Worm (Caenorhabditis elegans) whole organism, early embryonic: ENCODE results near the gene srv-6.

Experiments
- B0310.2 ChIP-seq: sonication (generic microtip); optimal IDR thresholded peaks from 2 replicates; lab custom pipeline; 2016; ENCODE audit warnings: mild to moderate bottlenecking, missing genetic modification characterization, missing compliant biosample characterization
- F13C5.2 ChIP-seq: sonication (generic microtip); optimal IDR thresholded peaks from 2 replicates; lab custom pipeline; 2017; ENCODE audit warnings: mild to moderate bottlenecking, missing genetic modification characterization, inconsistent platforms, missing compliant biosample characterization
- aly-1 ChIP-seq: sonication (generic microtip); optimal IDR thresholded peaks from 2 replicates; lab custom pipeline; 2016; ENCODE audit warnings: missing genetic modification characterization, missing compliant biosample characterization
- ama-1 ChIP-seq: fragments of 150-350 bp; optimal IDR thresholded peaks from 2 replicates; lab custom pipeline; 2014
- ceh-13 ChIP-seq: fragments of 200-800 bp; sonication (Bioruptor generic); optimal IDR thresholded peaks from 2 replicates; lab custom pipeline; 2018; ENCODE audit warnings: mild to moderate bottlenecking, missing genetic modification characterization, missing compliant biosample characterization
- ceh-36 ChIP-seq: sonication (generic microtip); optimal IDR thresholded peaks from 2 replicates; lab custom pipeline; 2016; ENCODE audit warnings: missing genetic modification characterization, inconsistent platforms, missing compliant biosample characterization
- ets-7 ChIP-seq: sonication (generic microtip); optimal IDR thresholded peaks from 2 replicates; lab custom pipeline; 2016; ENCODE audit warnings: missing genotype, missing genetic modification characterization, missing compliant biosample characterization
- flt-1 ChIP-seq: fragments of 200-800 bp; sonication (Bioruptor generic); IDR thresholded peaks from 2 replicates; pipeline ENCODE4 v1.3.6; 2022; ENCODE audit warnings: missing genetic modification characterization, missing compliant biosample characterization
- hmbx-1 ChIP-seq: sonication (generic microtip); optimal IDR thresholded peaks from 2 replicates; lab custom pipeline; 2016; ENCODE audit warnings: mild to moderate bottlenecking, missing genetic modification characterization, missing compliant biosample characterization
- hmg-4 ChIP-seq: fragments of 200-800 bp; sonication (Bioruptor generic); optimal IDR thresholded peaks from 2 replicates; lab custom pipeline; 2018; ENCODE audit warnings: mild to moderate bottlenecking, missing genetic modification characterization, missing compliant biosample characterization
- hnd-1 ChIP-seq: sonication (generic microtip); optimal IDR thresholded peaks from 2 replicates; lab custom pipeline; 2016; ENCODE audit warnings: missing genetic modification characterization, missing compliant biosample characterization
- pes-1 ChIP-seq: fragments of 200-800 bp; sonication (Bioruptor generic); IDR thresholded peaks from 2 replicates; pipeline ENCODE4 v1.3.6; 2022; ENCODE audit warnings: missing genetic modification reagents, missing genetic modification characterization, missing compliant biosample characterization
- scrt-1 ChIP-seq: fragments of 200-800 bp; sonication (Bioruptor generic); IDR thresholded peaks from 2 replicates; pipeline ENCODE4 v1.3.6; 2022; ENCODE audit warnings: missing genetic modification characterization, missing compliant biosample characterization
- sea-1 ChIP-seq: fragments of 200-800 bp; sonication (Bioruptor generic); conservative IDR thresholded peaks from 2 replicates; pipeline ENCODE4 v1.3.6; 2022; ENCODE audit warnings: missing genetic modification characterization, missing compliant biosample characterization
- tbx-11 ChIP-seq: fragments of 200-800 bp; sonication (Bioruptor generic); IDR thresholded peaks from 2 replicates; pipeline ENCODE4 v1.3.6; 2022; ENCODE audit warnings: missing genetic modification characterization, missing compliant biosample characterization
- tbx-37 ChIP-seq: fragments of 200-800 bp; sonication (Bioruptor generic); conservative IDR thresholded peaks from 2 replicates; pipeline ENCODE4 v1.3.6; 2022; ENCODE audit warnings: missing genetic modification reagents, missing genetic modification characterization, missing compliant biosample characterization
- tra-4 ChIP-seq: sonication (generic microtip); optimal IDR thresholded peaks from 2 replicates; lab custom pipeline; 2017; ENCODE audit warnings: missing genetic modification characterization, missing compliant biosample characterization

Gene srv-6

DNA sequence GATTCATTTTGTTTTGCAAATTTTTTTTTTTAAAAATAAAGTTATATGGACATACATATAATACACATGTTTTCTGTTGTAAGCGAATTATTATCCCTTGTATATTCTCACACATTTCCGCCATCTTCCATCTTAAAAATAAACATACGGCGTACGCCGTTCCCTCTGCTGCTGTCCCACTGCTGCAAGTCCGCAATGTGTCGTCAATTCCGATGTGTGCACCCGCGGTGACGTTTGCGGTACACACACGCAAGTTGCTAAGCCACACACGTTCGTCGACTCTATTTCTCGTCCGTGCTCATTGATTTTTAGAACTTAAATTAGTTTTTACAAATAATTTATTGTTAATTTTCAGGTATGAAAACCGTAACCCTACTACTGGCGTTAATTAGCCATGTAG lies 3.4 kb downstream of the srv-6 start, which contains the start of gene C52B9.4:
TSS of gene C52B9.4 (plus strand) at position 356 of the 400 bp plus-strand sequence.
- peak; percentile 21 for TF ChIP-seq F13C5.2
- no peak for TF ChIP-seq hmbx-1
- no peak for TF ChIP-seq tra-4 (tag; lab: Kevin White, UChicago)

DNA sequence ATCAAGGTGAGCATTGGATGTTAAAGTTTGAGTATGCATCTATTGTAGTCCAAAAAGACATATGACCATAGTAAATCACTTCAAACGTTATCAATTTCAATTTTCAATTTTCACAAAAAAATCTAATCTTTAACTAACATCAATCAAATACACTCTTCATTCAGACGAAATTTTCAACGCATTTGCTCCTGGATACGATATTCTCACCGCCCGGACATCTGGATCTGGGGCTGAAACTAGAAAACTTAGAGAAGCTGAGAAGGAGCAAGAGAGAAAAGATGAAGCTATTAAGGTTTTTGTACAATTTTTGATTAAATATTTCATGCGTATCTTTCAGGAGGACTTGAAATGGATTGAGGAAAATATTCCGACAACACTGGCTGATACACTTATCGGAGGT lies 7.0 kb downstream of the srv-6 start:
- TF ChIP-seq hmg-4 (GFP tag; lab: Kevin White, UChicago) (no peak), tbx-11 (no peak), hnd-1 (no peak), pes-1 (GFP tag; lab: Robert Waterston, UW) (no peak), ama-1 (lab: Kevin White, UChicago) (no peak), tra-4 (tag; lab: Kevin White, UChicago) (no peak)

DNA sequence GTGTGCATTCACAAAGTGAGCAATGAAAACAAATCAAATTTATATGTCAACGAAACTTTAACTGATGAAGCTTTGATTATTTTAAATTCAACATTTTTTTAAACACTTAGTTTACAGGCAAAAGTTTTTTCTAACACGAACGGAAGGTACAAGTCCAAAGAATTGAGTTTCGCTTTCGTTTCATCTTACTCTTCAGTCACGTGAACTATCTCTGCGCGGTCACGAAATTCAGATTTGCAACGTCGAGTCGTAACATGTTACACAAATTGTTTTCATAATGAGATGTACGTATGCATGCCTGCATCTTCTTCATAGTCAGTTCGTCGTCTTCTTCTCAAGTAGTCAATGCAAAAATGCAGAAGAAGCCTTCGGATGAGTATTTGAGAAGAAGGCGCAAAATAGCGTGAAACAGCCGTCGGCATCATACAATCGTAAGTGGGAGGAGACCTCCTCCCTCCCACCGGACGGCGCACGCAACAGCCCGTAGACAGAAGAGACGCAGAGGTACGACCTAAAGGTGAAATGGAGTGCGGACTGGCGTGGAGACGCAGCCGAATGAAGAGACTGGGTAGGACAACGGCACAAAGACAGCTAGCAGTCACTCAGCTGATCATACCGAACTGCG lies 8.5 kb downstream of the srv-6 start, which contains the start of gene coel-1:
TSS of gene coel-1 (plus strand) at position 381 of the 625 bp plus-strand sequence.
- TF ChIP-seq aly-1 (tag; lab: Kevin White, UChicago) (peak; percentile 4), hmg-4 (GFP tag; lab: Kevin White, UChicago) (peak; percentile 77), ceh-13 (no peak), flt-1 (GFP tag; lab: Robert Waterston, UW) (no peak)

ce11 chrX:4266178-4266931 lies 9.5 kb downstream of the srv-6 start:
- TF ChIP-seq scrt-1: no peak
- no peak for TF ChIP-seq hmbx-1
- TF ChIP-seq tbx-37 (GFP tag; lab: Robert Waterston, UW): no peak
- TF ChIP-seq flt-1 (GFP tag; lab: Robert Waterston, UW): no peak
- no peak for TF ChIP-seq ceh-36 (tag; lab: Kevin White, UChicago)
- no peak for TF ChIP-seq tbx-11
- no peak for TF ChIP-seq ets-7 (tag; lab: Kevin White, UChicago)
- TF ChIP-seq hnd-1: no peak
- no peak for TF ChIP-seq hmg-4 (GFP tag; lab: Kevin White, UChicago)
- TF ChIP-seq F13C5.2: no peak
- no peak for TF ChIP-seq ceh-13
- TF ChIP-seq aly-1 (tag; lab: Kevin White, UChicago): no peak

- TF ChIP-seq ceh-13 (no peak), B0310.2 (tag; lab: Kevin White, UChicago) (no peak), ceh-36 (tag; lab: Kevin White, UChicago) (no peak), ama-1 (lab: Kevin White, UChicago) (no peak), hmbx-1 (no peak), tra-4 (tag; lab: Kevin White, UChicago) (no peak)
Observed at ce11 chrX:4268396-4268795, 11.5 kb downstream of the srv-6 start.

- TF ChIP-seq flt-1 (GFP tag; lab: Robert Waterston, UW) (no peak), ceh-13 (no peak), tbx-11 (no peak), F13C5.2 (no peak), B0310.2 (tag; lab: Kevin White, UChicago) (no peak), tbx-37 (GFP tag; lab: Robert Waterston, UW) (no peak), hnd-1 (no peak), ets-7 (tag; lab: Kevin White, UChicago) (no peak), ceh-36 (tag; lab: Kevin White, UChicago) (no peak), sea-1 (GFP tag; lab: Robert Waterston, UW) (no peak), ama-1 (lab: Kevin White, UChicago) (no peak), aly-1 (tag; lab: Kevin White, UChicago) (no peak), hmg-4 (GFP tag; lab: Kevin White, UChicago) (no peak), tra-4 (tag; lab: Kevin White, UChicago) (no peak)
Observed at ce11 chrX:4273614-4274013, 16.8 kb downstream of the srv-6 start, which contains the start of gene C52B9.10. TSS of gene C52B9.10 (plus strand) at chrX:4273914.

ce11 chrX:4274116-4274515 lies 17.3 kb downstream of the srv-6 start, which contains the start of gene mec-18:
TSS of gene mec-18 (minus strand) at chrX:4274216.
- TF ChIP-seq tra-4 (tag; lab: Kevin White, UChicago) (no peak), F13C5.2 (no peak), ceh-13 (no peak), aly-1 (tag; lab: Kevin White, UChicago) (no peak), ceh-36 (tag; lab: Kevin White, UChicago) (no peak), sea-1 (GFP tag; lab: Robert Waterston, UW) (no peak), tbx-37 (GFP tag; lab: Robert Waterston, UW) (no peak), hmg-4 (GFP tag; lab: Kevin White, UChicago) (no peak), pes-1 (GFP tag; lab: Robert Waterston, UW) (no peak), hnd-1 (no peak), scrt-1 (no peak), B0310.2 (tag; lab: Kevin White, UChicago) (no peak), tbx-11 (no peak), flt-1 (GFP tag; lab: Robert Waterston, UW) (no peak), ets-7 (tag; lab: Kevin White, UChicago) (no peak), hmbx-1 (no peak), ama-1 (lab: Kevin White, UChicago) (no peak)

- TF ChIP-seq tbx-37 (GFP tag; lab: Robert Waterston, UW) (no peak), ceh-36 (tag; lab: Kevin White, UChicago) (no peak), ama-1 (lab: Kevin White, UChicago) (no peak), ets-7 (tag; lab: Kevin White, UChicago) (no peak), scrt-1 (no peak), hmg-4 (GFP tag; lab: Kevin White, UChicago) (no peak), F13C5.2 (no peak), aly-1 (tag; lab: Kevin White, UChicago) (no peak), sea-1 (GFP tag; lab: Robert Waterston, UW) (no peak), B0310.2 (tag; lab: Kevin White, UChicago) (no peak), ceh-13 (no peak)
Observed at ce11 chrX:4279294-4279782, 22.5 kb downstream of the srv-6 start, which contains the start of the genes twk-28 and ets-9. TSS of gene twk-28 (minus strand) at chrX:4279344. TSS of gene ets-9 (plus strand) at chrX:4279703.
